Worm (Caenorhabditis elegans) whole organism, L3 larva: ENCODE data around the gene bir-1.

ENCODE experiments used
- R02D3.7 ChIP-seq: fragments of 150-350 bp; optimal IDR thresholded peaks from 2 replicates; lab custom pipeline; 2014; ENCODE audit warnings: missing biosample characterization, missing genetic modification characterization
- ama-1 ChIP-seq: fragments of 150-350 bp; optimal IDR thresholded peaks from 2 replicates; lab custom pipeline; 2018
- ceh-9 ChIP-seq: sonication (generic microtip); optimal IDR thresholded peaks from 2 replicates; lab custom pipeline; 2018; ENCODE audit warnings: missing biosample characterization, missing genetic modification characterization
- daf-12 ChIP-seq: fragments of 150-350 bp; optimal IDR thresholded peaks from 2 replicates; lab custom pipeline; 2014; ENCODE audit warnings: missing biosample characterization, missing genetic modification reagents, missing genetic modification characterization
- egl-27 ChIP-seq: sonication (generic microtip); optimal IDR thresholded peaks from 4 replicates; lab custom pipeline; 2017; ENCODE audit warnings: missing biosample characterization, missing genetic modification reagents, missing genetic modification characterization
- fos-1 ChIP-seq: fragments of 150-350 bp; optimal IDR thresholded peaks from 2 replicates; lab custom pipeline; 2014; ENCODE audit warnings: missing biosample characterization, missing genetic modification characterization
- hmg-11 ChIP-seq: sonication (generic microtip); optimal IDR thresholded peaks from 2 replicates; lab custom pipeline; 2016; ENCODE audit warnings: missing genetic modification characterization, missing compliant biosample characterization
- lin-15B ChIP-seq: fragments of 150-350 bp; optimal IDR thresholded peaks from 2 replicates; lab custom pipeline; 2014; ENCODE audit warnings: missing biosample characterization, missing genetic modification characterization
- lin-39 ChIP-seq: fragments of 150-350 bp; optimal IDR thresholded peaks from 2 replicates; lab custom pipeline; 2018; ENCODE audit warnings: missing biosample characterization, missing genetic modification reagents, missing genetic modification characterization
- lsy-12 ChIP-seq: sonication (generic microtip); optimal IDR thresholded peaks from 2 replicates; lab custom pipeline; 2016; ENCODE audit warnings: mild to moderate bottlenecking, missing genetic modification characterization, missing compliant biosample characterization
- nhr-77 ChIP-seq: fragments of 150-350 bp; optimal IDR thresholded peaks from 2 replicates; lab custom pipeline; 2014; ENCODE audit warnings: missing biosample characterization, missing genetic modification characterization
- snpc-4 ChIP-seq: fragments of 150-350 bp; optimal IDR thresholded peaks from 2 replicates; lab custom pipeline; 2014; ENCODE audit warnings: missing biosample characterization, missing genetic modification characterization
- tbx-2 ChIP-seq: sonication (generic microtip); optimal IDR thresholded peaks from 2 replicates; lab custom pipeline; 2016; ENCODE audit warnings: mild to moderate bottlenecking, missing genetic modification characterization, missing compliant biosample characterization
- unc-62 ChIP-seq: fragments of 150-350 bp; sonication (generic microtip); optimal IDR thresholded peaks from 4 replicates; lab custom pipeline; 2014; ENCODE audit warnings: missing biosample characterization, missing genetic modification reagents, missing genetic modification characterization

DNA sequence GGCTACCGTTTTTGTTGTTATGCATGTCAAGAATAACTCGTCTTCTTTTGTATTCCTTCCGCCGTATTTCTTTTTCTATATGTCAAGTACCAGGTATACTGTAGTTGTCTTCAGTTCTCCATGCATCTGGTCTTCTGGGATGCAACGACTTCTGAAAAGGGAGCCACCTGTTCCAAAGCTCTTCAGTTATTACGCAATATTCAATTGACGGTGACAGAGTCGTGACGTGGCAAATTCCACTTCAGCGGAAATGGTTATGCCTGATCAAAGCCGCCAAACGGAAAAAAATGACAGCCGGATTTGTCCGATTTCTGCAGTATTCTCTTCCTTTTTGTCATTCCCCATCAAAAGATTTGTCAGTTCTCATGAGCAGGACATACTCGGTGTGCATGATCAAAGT lies 12.2 kb downstream of the bir-1 start:
- TF ChIP-seq hmg-11 (tag; lab: Kevin White, UChicago) (no peak), ama-1 (lab: Kevin White, UChicago) (no peak), unc-62 (GFP tag; lab: Kevin White, UChicago) (no peak), fos-1 (no peak), nhr-77 (tag; lab: Kevin White, UChicago) (no peak), daf-12 (no peak), lin-15B (tag; lab: Kevin White, UChicago) (no peak), lsy-12 (no peak), lin-39 (tag; lab: Kevin White, UChicago) (no peak), R02D3.7 (no peak), tbx-2 (tag; lab: Kevin White, UChicago) (no peak), ceh-9 (tag; lab: Kevin White, UChicago) (no peak), snpc-4 (tag; lab: Kevin White, UChicago) (no peak), egl-27 (no peak)
